Worm (Caenorhabditis elegans): Measurements from ENCODE around the gene C24A8.5.

DNA sequence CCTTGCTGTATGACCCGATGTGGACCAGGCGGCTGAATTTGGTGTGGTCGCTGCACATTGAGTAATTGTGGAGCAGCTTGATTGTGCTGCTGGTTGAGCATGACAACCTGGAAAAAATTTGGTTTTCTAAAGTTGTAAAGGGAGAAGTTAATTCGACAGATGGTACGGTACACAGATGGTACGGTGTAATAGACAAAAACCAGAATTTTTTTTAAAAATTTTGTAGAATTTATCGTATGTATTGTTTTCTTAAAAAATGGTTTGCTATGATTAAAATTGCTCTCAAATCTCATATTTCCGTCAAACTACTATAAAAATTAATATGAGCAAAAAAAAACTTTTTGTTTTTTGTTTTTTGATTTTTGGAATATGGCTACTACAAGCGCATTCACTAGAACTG, 21.9 kb downstream of the C24A8.5 start, which contains the start of gene pqn-15:
- TF ChIP-seq him-1 (tag; optimal IDR thresholded peaks at IDR 0.05) (no peak), W03F9.2 (tag; optimal IDR thresholded peaks at IDR 0.05) (no peak), dao-5 (tag; optimal IDR thresholded peaks at IDR 0.05) (no peak)

All from whole organism, L4/young adult.